Comparison of ENCODE assay signal across 3 worm cellular contexts in the genomic region with DNA sequence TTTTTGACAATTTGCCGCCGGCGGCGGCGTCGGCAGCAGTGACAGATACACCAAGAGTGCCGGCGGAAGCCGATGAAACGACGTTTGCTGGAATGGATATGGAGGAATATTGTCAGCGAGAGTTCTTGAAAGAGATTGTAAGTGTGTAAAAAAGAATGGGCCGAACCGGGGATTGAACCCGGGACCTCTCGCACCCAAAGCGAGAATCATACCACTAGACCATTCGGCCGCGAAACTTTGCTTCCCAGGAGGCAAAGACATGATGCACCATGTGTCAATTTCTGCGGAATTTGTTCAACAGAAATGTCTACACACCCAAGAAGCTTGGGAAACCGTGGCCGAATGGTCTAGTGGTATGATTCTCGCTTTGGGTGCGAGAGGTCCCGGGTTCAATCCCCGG.
TF ChIP-seq lines count a peak whose summit lies in the region.

No protein-coding gene starts in this region.

TF ChIP-seq in whole organism, L1 larva, 84 proteins besides CTCF, POLR2A, EP300 and RAD21 (continued from another document and continues in another):
- TF ChIP-seq nhr-90 (tag; optimal IDR thresholded peaks at IDR 0.05; lab: Kevin White, UChicago; ENCODE audit: poor library complexity) (peak; percentile 93), efl-1 (optimal IDR thresholded peaks at IDR 0.05; lab: Kevin White, UChicago) (peak; percentile 63 to 82), efl-1 (GFP tag; optimal IDR thresholded peaks at IDR 0.05 in 1 of 2; lab: Kevin White, UChicago) (peak; percentile 75 to 98), ceh-82 (tag; optimal IDR thresholded peaks at IDR 0.05; lab: Kevin White, UChicago) (peak; percentile 45 to 68 (median 55)), unc-130 (tag; optimal IDR thresholded peaks at IDR 0.05; lab: Kevin White, UChicago) (peak; percentile 79), unc-86 (tag; optimal IDR thresholded peaks at IDR 0.05; lab: Kevin White, UChicago) (peak; percentile 71), lin-14 (GFP tag; optimal IDR thresholded peaks at IDR 0.05; lab: Kevin White, UChicago) (no peak), egl-27 (tag; optimal IDR thresholded peaks at IDR 0.05; lab: Kevin White, UChicago) (no peak), fkh-4 (tag; optimal IDR thresholded peaks at IDR 0.05; lab: Kevin White, UChicago; ENCODE audit: borderline replicate concordance) (peak; percentile 53), efl-3 (GFP tag; optimal IDR thresholded peaks at IDR 0.05; lab: Kevin White, UChicago) (no peak), unc-62 (GFP tag; optimal IDR thresholded peaks at IDR 0.05; lab: Kevin White, UChicago) (no peak), mab-9 (GFP tag; IDR thresholded peaks at IDR 0.05; lab: Robert Waterston, UW) (peak; percentile 85), ceh-8 (GFP tag; optimal IDR thresholded peaks at IDR 0.05; lab: Kevin White, UChicago) (peak; percentile 59), unc-98 (GFP tag; IDR thresholded peaks at IDR 0.05; lab: Robert Waterston, UW) (peak; percentile 69), ztf-11 (tag; optimal IDR thresholded peaks at IDR 0.05; lab: Kevin White, UChicago) (peak in 1 of 2 experiments; percentile 57), grh-1 (GFP tag; IDR thresholded peaks at IDR 0.05; lab: Robert Waterston, UW) (peak; percentile 61), nhr-47 (tag; optimal IDR thresholded peaks at IDR 0.05; lab: Kevin White, UChicago) (peak; percentile 93), nhr-71 (tag; optimal IDR thresholded peaks at IDR 0.05; lab: Kevin White, UChicago) (peak; percentile 90), ama-1 (optimal IDR thresholded peaks at IDR 0.05; lab: Kevin White, UChicago) (no peak), ceh-63 (GFP tag; optimal IDR thresholded peaks at IDR 0.05; lab: Kevin White, UChicago) (peak; percentile 19), nhr-20 (tag; optimal IDR thresholded peaks at IDR 0.05; lab: Kevin White, UChicago) (peak; percentile 79), lin-35 (GFP tag; optimal IDR thresholded peaks at IDR 0.05; lab: Kevin White, UChicago) (peak; percentile 65 to 86), lsy-2 (tag; optimal IDR thresholded peaks at IDR 0.05; lab: Kevin White, UChicago) (peak; percentile 75 to 84), fkh-8 (tag; optimal IDR thresholded peaks at IDR 0.05; lab: Kevin White, UChicago) (peak; percentile 61), elt-2 (tag; optimal IDR thresholded peaks at IDR 0.05; lab: Kevin White, UChicago) (peak; percentile 47), jun-1 (tag; optimal IDR thresholded peaks at IDR 0.05; lab: Kevin White, UChicago) (peak; percentile 89), Y116A8C.19 (tag; optimal IDR thresholded peaks at IDR 0.05; lab: Kevin White, UChicago; ENCODE audit: borderline replicate concordance) (no peak), isw-1 (GFP tag; IDR thresholded peaks at IDR 0.05; lab: Robert Waterston, UW) (peak; percentile 66), lin-15B (tag; optimal IDR thresholded peaks at IDR 0.05; lab: Kevin White, UChicago) (no peak), sox-4 (tag; optimal IDR thresholded peaks at IDR 0.05; lab: Kevin White, UChicago) (peak; percentile 50), hlh-17 (GFP tag; optimal IDR thresholded peaks at IDR 0.05; lab: Kevin White, UChicago; ENCODE audit: borderline replicate concordance) (no peak), ces-1 (GFP tag; optimal IDR thresholded peaks at IDR 0.05; lab: Kevin White, UChicago) (no peak), blmp-1 (tag; optimal IDR thresholded peaks at IDR 0.05; lab: Kevin White, UChicago) (no peak), pax-3 (tag; optimal IDR thresholded peaks at IDR 0.05; lab: Kevin White, UChicago) (no peak), mdl-1 (tag; optimal IDR thresholded peaks at IDR 0.05; lab: Kevin White, UChicago) (peak in 1 of 2 experiments; percentile 80), xbp-1 (tag; optimal IDR thresholded peaks at IDR 0.05; lab: Kevin White, UChicago) (peak; percentile 75), lin-39 (tag; optimal IDR thresholded peaks at IDR 0.05; lab: Kevin White, UChicago) (peak; percentile 81), fos-1 (tag; optimal IDR thresholded peaks at IDR 0.05; lab: Kevin White, UChicago) (peak; percentile 58), aha-1 (tag; optimal IDR thresholded peaks at IDR 0.05; lab: Kevin White, UChicago) (peak; percentile 39), snu-23 (GFP tag; optimal IDR thresholded peaks at IDR 0.05; lab: Kevin White, UChicago) (peak; percentile 90), mep-1 (tag; optimal IDR thresholded peaks at IDR 0.05; lab: Kevin White, UChicago) (peak; percentile 77)

TF ChIP-seq in whole organism, L3 larva, 47 proteins besides CTCF, POLR2A, EP300 and RAD21 (continued from another document):
- TF ChIP-seq skn-1 (tag; optimal IDR thresholded peaks at IDR 0.05; lab: Kevin White, UChicago) = peak; percentile 84
- TF ChIP-seq egl-5 (tag; optimal IDR thresholded peaks at IDR 0.05; lab: Kevin White, UChicago) = peak; percentile 33
- TF ChIP-seq ceh-16 (tag; optimal IDR thresholded peaks at IDR 0.05; lab: Kevin White, UChicago) = peak; percentile 25
- TF ChIP-seq pha-4 (tag; optimal IDR thresholded peaks at IDR 0.05; lab: Kevin White, UChicago) = peak; percentile 76
- TF ChIP-seq aly-2 (tag; optimal IDR thresholded peaks at IDR 0.05; lab: Kevin White, UChicago) = peak; percentile 22
- peak; percentile 82 for TF ChIP-seq nhr-43 (tag; optimal IDR thresholded peaks at IDR 0.05; lab: Kevin White, UChicago; ENCODE audit: poor library complexity, severe bottlenecking)
- TF ChIP-seq R02D3.7 (tag; optimal IDR thresholded peaks at IDR 0.05; lab: Kevin White, UChicago) = peak; percentile 30
- TF ChIP-seq fkh-2 (tag; optimal IDR thresholded peaks at IDR 0.05; lab: Kevin White, UChicago) = no peak

TF ChIP-seq in whole organism, young adult, 124 proteins besides CTCF, POLR2A, EP300 and RAD21 (continued from another document and continues in another):
- TF ChIP-seq efl-1 (GFP tag; optimal IDR thresholded peaks at IDR 0.05; lab: Kevin White, UChicago) = peak; percentile 30
- TF ChIP-seq nhr-27 (tag; optimal IDR thresholded peaks at IDR 0.05; lab: Kevin White, UChicago) = no peak
- no peak for TF ChIP-seq F37B4.10 (GFP tag; IDR thresholded peaks at IDR 0.05; lab: Robert Waterston, UW)
- no peak for TF ChIP-seq pha-4 (tag; optimal IDR thresholded peaks at IDR 0.05; lab: Kevin White, UChicago)
- no peak for TF ChIP-seq ccch-3 (GFP tag; optimal IDR thresholded peaks at IDR 0.05; lab: Kevin White, UChicago)
- peak; percentile 73 for TF ChIP-seq D2030.7 (GFP tag; IDR thresholded peaks at IDR 0.05; lab: Robert Waterston, UW)
- TF ChIP-seq Y67H2A.10 (GFP tag; conservative IDR thresholded peaks at IDR 0.05; lab: Robert Waterston, UW) = 0 out of 2 replicates have a peak, but pooled peaks have one; percentile 24
- no peak for TF ChIP-seq cebp-2 (GFP tag; IDR thresholded peaks at IDR 0.05; lab: Robert Waterston, UW)
- TF ChIP-seq C17E4.6 (GFP tag; IDR thresholded peaks at IDR 0.05; lab: Robert Waterston, UW) = peak; percentile 76
- no peak for TF ChIP-seq F55B11.4 (tag; optimal IDR thresholded peaks at IDR 0.05; lab: Kevin White, UChicago; ENCODE audit: borderline replicate concordance, insufficient read depth)
- TF ChIP-seq mes-4 (tag; optimal IDR thresholded peaks at IDR 0.05; lab: Kevin White, UChicago) = no peak
- peak; percentile 76 for TF ChIP-seq B0336.3 (GFP tag; IDR thresholded peaks at IDR 0.05; lab: Robert Waterston, UW)
- TF ChIP-seq atf-7 (tag; optimal IDR thresholded peaks at IDR 0.05; lab: Kevin White, UChicago) = peak; percentile 70
- no peak for TF ChIP-seq dpff-1 (tag; optimal IDR thresholded peaks at IDR 0.05; lab: Kevin White, UChicago)
- no peak for TF ChIP-seq nfya-1 (tag; optimal IDR thresholded peaks at IDR 0.05; lab: Kevin White, UChicago; ENCODE audit: borderline replicate concordance, insufficient read depth)
- no peak for TF ChIP-seq ceh-79 (tag; optimal IDR thresholded peaks at IDR 0.05; lab: Kevin White, UChicago)
- TF ChIP-seq snpc-3.4 (tag; optimal IDR thresholded peaks at IDR 0.05; lab: Kevin White, UChicago) = peak; percentile 47
- peak; percentile 92 for TF ChIP-seq ekl-4 (GFP tag; IDR thresholded peaks at IDR 0.05; lab: Robert Waterston, UW)
- peak; percentile 66 for TF ChIP-seq B0035.1 (tag; optimal IDR thresholded peaks at IDR 0.05; lab: Kevin White, UChicago)
- no peak for TF ChIP-seq F22D6.2 (tag; optimal IDR thresholded peaks at IDR 0.05; lab: Kevin White, UChicago)
- TF ChIP-seq somi-1 (GFP tag; optimal IDR thresholded peaks at IDR 0.05; lab: Kevin White, UChicago) = peak; percentile 40
- peak; percentile 54 for TF ChIP-seq athp-1 (tag; optimal IDR thresholded peaks at IDR 0.05; lab: Kevin White, UChicago)
- peak; percentile 17 to 60 for TF ChIP-seq let-607 (tag; optimal IDR thresholded peaks at IDR 0.05; lab: Kevin White, UChicago)
- TF ChIP-seq sdz-38 (tag; optimal IDR thresholded peaks at IDR 0.05; lab: Kevin White, UChicago) = no peak
- no peak for TF ChIP-seq xnd-1 (tag; optimal IDR thresholded peaks at IDR 0.05; lab: Kevin White, UChicago)
- peak; percentile 39; the same call in 1 of the 2 replicates for TF ChIP-seq hsf-1 (GFP tag; IDR thresholded peaks at IDR 0.05; lab: Robert Waterston, UW)
- TF ChIP-seq dox-1 (GFP tag; IDR thresholded peaks at IDR 0.05; lab: Robert Waterston, UW) = peak; percentile 82
- TF ChIP-seq hlh-12 (tag; optimal IDR thresholded peaks at IDR 0.05; lab: Kevin White, UChicago) = no peak
- no peak for TF ChIP-seq bed-2 (GFP tag; IDR thresholded peaks at IDR 0.05; lab: Robert Waterston, UW)
- peak; percentile 68 for TF ChIP-seq F49E8.2 (tag; optimal IDR thresholded peaks at IDR 0.05; lab: Kevin White, UChicago; ENCODE audit: insufficient read depth)
- 0 out of 2 replicates have a peak, but pooled peaks have one; percentile 20 for TF ChIP-seq ztf-28 (GFP tag; IDR thresholded peaks at IDR 0.05; lab: Robert Waterston, UW)
- TF ChIP-seq snpc-4 (GFP tag; optimal IDR thresholded peaks at IDR 0.05; lab: Kevin White, UChicago) = peak; percentile 69
- TF ChIP-seq snpc-4 (tag; optimal IDR thresholded peaks at IDR 0.05; lab: Kevin White, UChicago) = peak in 3 of 4 experiments; percentile 69 to 81 (median 79)
- no peak for TF ChIP-seq egl-44 (GFP tag; IDR thresholded peaks at IDR 0.05; lab: Robert Waterston, UW)
- TF ChIP-seq F10E7.11 (tag; optimal IDR thresholded peaks at IDR 0.05; lab: Kevin White, UChicago) = no peak
- TF ChIP-seq Y56A3A.18 (GFP tag; IDR thresholded peaks at IDR 0.05; lab: Robert Waterston, UW) = peak; percentile 92
- peak; percentile 91 for TF ChIP-seq F23B12.7 (tag; optimal IDR thresholded peaks at IDR 0.05; lab: Kevin White, UChicago; ENCODE audit: insufficient read depth)
- TF ChIP-seq gei-17 (GFP tag; optimal IDR thresholded peaks at IDR 0.05; lab: Kevin White, UChicago) = peak; percentile 72
- TF ChIP-seq F39B2.1 (GFP tag; IDR thresholded peaks at IDR 0.05; lab: Robert Waterston, UW) = 0 out of 2 replicates have a peak, but pooled peaks have one; percentile 6
- 0 out of 2 replicates have a peak, but pooled peaks have one; percentile 65 for TF ChIP-seq ztf-25 (GFP tag; IDR thresholded peaks at IDR 0.05; lab: Robert Waterston, UW)
- no peak for TF ChIP-seq hlh-26 (GFP tag; conservative IDR thresholded peaks at IDR 0.05; lab: Robert Waterston, UW)
- peak; percentile 76; the same call in 1 of the 2 replicates for TF ChIP-seq ztf-6 (GFP tag; IDR thresholded peaks at IDR 0.05; lab: Robert Waterston, UW)
- TF ChIP-seq F57A8.1 (GFP tag; optimal IDR thresholded peaks at IDR 0.05; lab: Kevin White, UChicago) = no peak
- TF ChIP-seq lin-40 (tag; optimal IDR thresholded peaks at IDR 0.05; lab: Kevin White, UChicago) = peak; percentile 94
- TF ChIP-seq snpc-1.3 (tag; optimal IDR thresholded peaks at IDR 0.05; lab: Kevin White, UChicago; ENCODE audit: insufficient read depth) = peak; percentile 87
- no peak for TF ChIP-seq unc-62 (GFP tag; optimal IDR thresholded peaks at IDR 0.05; lab: Kevin White, UChicago)
- peak in 1 of 3 experiments; percentile 87 for TF ChIP-seq lin-35 (GFP tag; optimal IDR thresholded peaks at IDR 0.05; lab: Kevin White, UChicago)
- TF ChIP-seq ceh-100 (GFP tag; IDR thresholded peaks at IDR 0.05; lab: Robert Waterston, UW) = peak; percentile 87
- peak; percentile 61 for TF ChIP-seq him-1 (tag; optimal IDR thresholded peaks at IDR 0.05; lab: Kevin White, UChicago)
- peak; percentile 76 for TF ChIP-seq madf-6 (GFP tag; IDR thresholded peaks at IDR 0.05; lab: Robert Waterston, UW)
- peak; percentile 64 for TF ChIP-seq ztf-3 (GFP tag; optimal IDR thresholded peaks at IDR 0.05; lab: Kevin White, UChicago)
- no peak for TF ChIP-seq nhr-120 (GFP tag; IDR thresholded peaks at IDR 0.05; lab: Robert Waterston, UW)
- peak; percentile 74 for TF ChIP-seq madf-10 (tag; optimal IDR thresholded peaks at IDR 0.05; lab: Kevin White, UChicago)
- peak; percentile 79 for TF ChIP-seq chd-7 (tag; optimal IDR thresholded peaks at IDR 0.05; lab: Kevin White, UChicago)
- no peak for TF ChIP-seq F57C9.4 (tag; optimal IDR thresholded peaks at IDR 0.05; lab: Kevin White, UChicago)
- 0 out of 2 replicates have a peak, but pooled peaks have one; percentile 13 for TF ChIP-seq Y79H2A.3 (GFP tag; conservative IDR thresholded peaks at IDR 0.05; lab: Robert Waterston, UW)
- no peak for TF ChIP-seq tbx-9 (tag; optimal IDR thresholded peaks at IDR 0.05; lab: Kevin White, UChicago; ENCODE audit: borderline replicate concordance)
- no peak for TF ChIP-seq sea-2 (GFP tag; IDR thresholded peaks at IDR 0.05; lab: Robert Waterston, UW)
- TF ChIP-seq lir-1 (GFP tag; conservative IDR thresholded peaks at IDR 0.05; lab: Robert Waterston, UW) = peak; percentile 70
- peak; percentile 90 for TF ChIP-seq C06A6.2 (GFP tag; conservative IDR thresholded peaks at IDR 0.05; lab: Robert Waterston, UW)
- peak; percentile 91 for TF ChIP-seq hmg-1.2 (GFP tag; IDR thresholded peaks at IDR 0.05; lab: Robert Waterston, UW)
- peak; percentile 93 for TF ChIP-seq ZK185.1 (tag; optimal IDR thresholded peaks at IDR 0.05; lab: Kevin White, UChicago; ENCODE audit: poor library complexity, severe bottlenecking)
- 0 out of 2 replicates have a peak, but pooled peaks have one; percentile 18 for TF ChIP-seq egrh-3 (GFP tag; IDR thresholded peaks at IDR 0.05; lab: Robert Waterston, UW)
- TF ChIP-seq cebp-1 (GFP tag; IDR thresholded peaks at IDR 0.05; lab: Robert Waterston, UW) = 0 out of 2 replicates have a peak, but pooled peaks have one; percentile 23
- TF ChIP-seq cebp-1 (tag; optimal IDR thresholded peaks at IDR 0.05; lab: Kevin White, UChicago) = peak; percentile 79
- no peak for TF ChIP-seq fkh-3 (tag; optimal IDR thresholded peaks at IDR 0.05; lab: Kevin White, UChicago)
- TF ChIP-seq nhr-179 (tag; optimal IDR thresholded peaks at IDR 0.05; lab: Kevin White, UChicago) = no peak
- no peak for TF ChIP-seq sptf-2 (GFP tag; optimal IDR thresholded peaks at IDR 0.05; lab: Kevin White, UChicago)
- no peak for TF ChIP-seq ceh-91 (GFP tag; IDR thresholded peaks at IDR 0.05; lab: Robert Waterston, UW)
- peak; percentile 61 for TF ChIP-seq ztf-26 (tag; optimal IDR thresholded peaks at IDR 0.05; lab: Kevin White, UChicago)
- peak; percentile 1 for TF ChIP-seq tlf-1 (GFP tag; optimal IDR thresholded peaks at IDR 0.05; lab: Kevin White, UChicago)
- peak; percentile 75 for TF ChIP-seq die-1 (tag; optimal IDR thresholded peaks at IDR 0.05; lab: Kevin White, UChicago)
- TF ChIP-seq let-526 (GFP tag; IDR thresholded peaks at IDR 0.05; lab: Robert Waterston, UW) = peak; percentile 73; the same call in 1 of the 2 replicates
- peak; percentile 70 for TF ChIP-seq Y53F4B.3 (GFP tag; IDR thresholded peaks at IDR 0.05; lab: Robert Waterston, UW)
- TF ChIP-seq hrde-1 (tag; optimal IDR thresholded peaks at IDR 0.05; lab: Kevin White, UChicago; ENCODE audit: borderline replicate concordance) = peak; percentile 78
- peak; percentile 67 for TF ChIP-seq ztf-18 (tag; optimal IDR thresholded peaks at IDR 0.05; lab: Kevin White, UChicago)
- TF ChIP-seq Y53G8AR.9 (GFP tag; conservative IDR thresholded peaks at IDR 0.05; lab: Robert Waterston, UW) = peak; percentile 81
- TF ChIP-seq K12H6.12 (tag; optimal IDR thresholded peaks at IDR 0.05; lab: Kevin White, UChicago) = no peak
